Worm (Caenorhabditis elegans) whole organism, L4 larva: ENCODE measurements around the gene C08B6.18.

Experiments
- F49E8.2 ChIP-seq: sonication (generic microtip); optimal IDR thresholded peaks from 2 replicates; lab custom pipeline; 2016; ENCODE audit warnings: missing compliant biosample characterization, mild to moderate bottlenecking, missing genetic modification characterization, borderline replicate concordance
- R02D3.7 ChIP-seq: fragments of 150-350 bp; sonication (generic microtip); optimal IDR thresholded peaks from 3 replicates; lab custom pipeline; 2014; ENCODE audit warnings: missing biosample characterization, missing genetic modification characterization
- T20F7.1 ChIP-seq: fragments of 200-800 bp; sonication (Bioruptor generic); optimal IDR thresholded peaks from 2 replicates; lab custom pipeline; 2018; ENCODE audit warnings: mild to moderate bottlenecking, missing genetic modification characterization, missing compliant biosample characterization
- Y48G9A.11 ChIP-seq: fragments of 200-800 bp; sonication (Bioruptor generic); IDR thresholded peaks from 2 replicates; pipeline ENCODE4 v1.3.6; 2022; ENCODE audit warnings: missing genetic modification reagents, missing genetic modification characterization, missing compliant biosample characterization
- Y75B8A.6 ChIP-seq: fragments of 200-800 bp; sonication (Bioruptor generic); IDR thresholded peaks from 2 replicates; pipeline ENCODE4 v1.3.6; 2022; ENCODE audit warnings: missing genetic modification reagents, missing genetic modification characterization, missing compliant biosample characterization
- ZK546.5 ChIP-seq, 2 experiments: sonication (generic microtip); optimal IDR thresholded peaks; 2 replicates each; lab custom pipeline; 2017; ENCODE audit warnings: missing biosample characterization in 2 of 2, missing genetic modification characterization in 2 of 2
- aha-1 ChIP-seq: fragments of 150-350 bp; peaks from one replicate; lab custom pipeline; 2014; ENCODE audit warnings: missing biosample characterization, missing genetic modification characterization
- ama-1 ChIP-seq: fragments of 150-350 bp; optimal IDR thresholded peaks from 2 replicates; lab custom pipeline; 2014; ENCODE audit warnings: inconsistent platforms, mixed read lengths
- ceh-20 ChIP-seq: fragments of 200-800 bp; sonication (Bioruptor generic); IDR thresholded peaks from 2 replicates; pipeline ENCODE4 v1.3.6; 2022; ENCODE audit warnings: missing genetic modification reagents, missing genetic modification characterization, missing compliant biosample characterization
- ceh-28 ChIP-seq: fragments of 150-350 bp; optimal IDR thresholded peaks from 2 replicates; lab custom pipeline; 2014; ENCODE audit warnings: missing biosample characterization, missing genetic modification reagents, missing genetic modification characterization
- ceh-44 ChIP-seq: fragments of 200-800 bp; sonication (Bioruptor generic); IDR thresholded peaks from 2 replicates; pipeline ENCODE4 v1.3.6; 2022; ENCODE audit warnings: missing genetic modification reagents, missing genetic modification characterization, missing compliant biosample characterization
- ceh-82 ChIP-seq: sonication (generic microtip); optimal IDR thresholded peaks from 2 replicates; lab custom pipeline; 2017; ENCODE audit warnings: missing biosample characterization, missing genetic modification characterization
- daf-12 ChIP-seq: fragments of 150-350 bp; optimal IDR thresholded peaks from 2 replicates; lab custom pipeline; 2014; ENCODE audit warnings: missing biosample characterization, missing genetic modification reagents, missing genetic modification characterization
- daf-16 ChIP-seq, 3 experiments: sonication (generic microtip); optimal IDR thresholded peaks; 2 replicates each; lab custom pipeline; 2016 to 2017; ENCODE audit warnings: missing genetic modification characterization in 3 of 3, missing genetic modification reagents in 3 of 3, mild to moderate bottlenecking in 2 of 3, missing compliant biosample characterization in 2 of 3, missing biosample characterization in 1 of 3, moderate library complexity in 1 of 3
- daf-19 ChIP-seq: fragments of 200-800 bp; sonication (Bioruptor generic); conservative IDR thresholded peaks from 2 replicates; pipeline ENCODE4 v1.3.6; 2022; ENCODE audit warnings: missing genetic modification characterization, missing compliant biosample characterization
- dve-1 ChIP-seq: sonication (generic microtip); optimal IDR thresholded peaks from 2 replicates; lab custom pipeline; 2017; ENCODE audit warnings: antibody characterized with exemption, mild to moderate bottlenecking, missing genetic modification characterization, missing compliant biosample characterization; ENCODE audit not compliant: insufficient read depth
- egl-27 ChIP-seq: sonication (generic microtip); optimal IDR thresholded peaks from 3 replicates; lab custom pipeline; 2017; ENCODE audit warnings: missing biosample characterization, missing genetic modification reagents, missing genetic modification characterization
- egl-43 ChIP-seq: fragments of 200-800 bp; sonication (Bioruptor generic); IDR thresholded peaks from 2 replicates; pipeline ENCODE4 v1.3.6; 2022; ENCODE audit warnings: missing genetic modification reagents, missing genetic modification characterization, missing compliant biosample characterization
- fkh-10 ChIP-seq: fragments of 150-350 bp; optimal IDR thresholded peaks from 2 replicates; lab custom pipeline; 2014; ENCODE audit warnings: missing biosample characterization, missing genetic modification reagents, missing genetic modification characterization
- gei-8 ChIP-seq: fragments of 200-800 bp; sonication (Bioruptor generic); optimal IDR thresholded peaks from 2 replicates; lab custom pipeline; 2018; ENCODE audit warnings: mild to moderate bottlenecking, missing genetic modification characterization, missing compliant biosample characterization
- hmg-1.1 ChIP-seq: fragments of 200-800 bp; sonication (Bioruptor generic); IDR thresholded peaks from 2 replicates; pipeline ENCODE4 v1.3.6; 2022; ENCODE audit warnings: missing genetic modification reagents, missing genetic modification characterization, missing compliant biosample characterization
- lin-13 ChIP-seq: fragments of 150-350 bp; optimal IDR thresholded peaks from 2 replicates; lab custom pipeline; 2014; ENCODE audit warnings: missing biosample characterization, missing genetic modification reagents, missing genetic modification characterization
- lin-38 ChIP-seq: fragments of 200-800 bp; sonication (Bioruptor generic); IDR thresholded peaks from 2 replicates; pipeline ENCODE4 v1.3.6; 2022; ENCODE audit warnings: missing genetic modification reagents, missing genetic modification characterization, missing compliant biosample characterization
- lin-39 ChIP-seq: fragments of 150-350 bp; optimal IDR thresholded peaks from 2 replicates; lab custom pipeline; 2014; ENCODE audit warnings: missing biosample characterization, missing genetic modification reagents, missing genetic modification characterization
- mdl-1 ChIP-seq, 2 experiments: fragments of 150-350 bp in 1 of 2; sonication (generic microtip) in 1 of 2; optimal IDR thresholded peaks; 2 replicates each; lab custom pipeline; 2014 to 2017; ENCODE audit warnings: missing biosample characterization in 2 of 2, missing genetic modification characterization in 2 of 2
- mxl-3 ChIP-seq: fragments of 200-800 bp; sonication (Bioruptor generic); optimal IDR thresholded peaks from 2 replicates; lab custom pipeline; 2018; ENCODE audit warnings: mild to moderate bottlenecking, missing genetic modification characterization, missing compliant biosample characterization
- nhr-102 ChIP-seq: sonication (generic microtip); optimal IDR thresholded peaks from 2 replicates; lab custom pipeline; 2016; ENCODE audit warnings: mild to moderate bottlenecking, missing genetic modification characterization, moderate library complexity, missing compliant biosample characterization
- nhr-237 ChIP-seq: sonication (generic microtip); optimal IDR thresholded peaks from 2 replicates; lab custom pipeline; 2017; ENCODE audit warnings: missing biosample characterization, missing genetic modification characterization
- nhr-25 ChIP-seq: sonication (generic microtip); optimal IDR thresholded peaks from 2 replicates; lab custom pipeline; 2017; ENCODE audit warnings: missing genetic modification characterization, mild to moderate bottlenecking, missing compliant biosample characterization, antibody characterized with exemption, moderate library complexity, borderline replicate concordance; ENCODE audit not compliant: insufficient read depth
- nhr-28 ChIP-seq: fragments of 150-350 bp; optimal IDR thresholded peaks from 2 replicates; lab custom pipeline; 2014; ENCODE audit warnings: missing biosample characterization, missing genetic modification characterization
- nhr-41 ChIP-seq: fragments of 200-800 bp; sonication (Bioruptor generic); IDR thresholded peaks from 2 replicates; pipeline ENCODE4 v1.3.6; 2022; ENCODE audit warnings: missing genetic modification reagents, missing genetic modification characterization, missing compliant biosample characterization
- nhr-42 ChIP-seq: fragments of 200-800 bp; sonication (Bioruptor generic); IDR thresholded peaks from 2 replicates; pipeline ENCODE4 v1.3.6; 2022; ENCODE audit warnings: missing genetic modification characterization, missing compliant biosample characterization
- nhr-48 ChIP-seq: sonication (generic microtip); optimal IDR thresholded peaks from 2 replicates; lab custom pipeline; 2016; ENCODE audit warnings: mild to moderate bottlenecking, missing genetic modification characterization, missing compliant biosample characterization
- pha-4 ChIP-seq, 2 experiments: fragments of 150-350 bp in 1 of 2; fragments of 200-800 bp in 1 of 2; sonication (Bioruptor generic) in 1 of 2; IDR thresholded peaks in 1 of 2; optimal IDR thresholded peaks in 1 of 2; 2 replicates each; pipeline versions ENCODE4 v1.3.6 to Lab custom; 2014 to 2022; ENCODE audit warnings: missing genetic modification characterization in 2 of 2, missing genetic modification reagents in 2 of 2, missing biosample characterization in 1 of 2, missing compliant biosample characterization in 1 of 2
- pqm-1 ChIP-seq: sonication (generic microtip); optimal IDR thresholded peaks from 2 replicates; lab custom pipeline; 2017; ENCODE audit warnings: missing biosample characterization, missing genetic modification characterization
- sdz-12 ChIP-seq: fragments of 200-800 bp; sonication (Bioruptor generic); optimal IDR thresholded peaks from 2 replicates; lab custom pipeline; 2018; ENCODE audit warnings: mild to moderate bottlenecking, missing genetic modification characterization, missing compliant biosample characterization
- snpc-1.2 ChIP-seq: fragments of 200-800 bp; sonication (Bioruptor generic); IDR thresholded peaks from 2 replicates; pipeline ENCODE4 v1.3.6; 2022; ENCODE audit warnings: missing genetic modification reagents, missing genetic modification characterization, missing compliant biosample characterization
- spr-3 ChIP-seq: fragments of 200-800 bp; sonication (Bioruptor generic); optimal IDR thresholded peaks from 2 replicates; lab custom pipeline; 2018; ENCODE audit warnings: mild to moderate bottlenecking, missing genetic modification characterization, missing compliant biosample characterization
- tra-1 ChIP-seq: fragments of 200-800 bp; sonication (Bioruptor generic); IDR thresholded peaks from 2 replicates; pipeline ENCODE4 v1.3.6; 2022; ENCODE audit warnings: missing genetic modification reagents, missing genetic modification characterization, missing compliant biosample characterization
- unc-62 ChIP-seq, 3 experiments: fragments of 150-350 bp in 1 of 3; sonication (generic microtip); optimal IDR thresholded peaks in 2 of 3; peaks in 1 of 3; 1 replicate in 1 of 3; 2 replicates in 2 of 3; lab custom pipeline; 2014 to 2017; ENCODE audit warnings: missing biosample characterization in 3 of 3, missing genetic modification characterization in 3 of 3, missing genetic modification reagents in 3 of 3, missing genotype in 1 of 3
- zfp-3 ChIP-seq: fragments of 200-800 bp; sonication (Bioruptor generic); conservative IDR thresholded peaks from 2 replicates; pipeline ENCODE4 v1.3.6; 2022; ENCODE audit warnings: missing genetic modification reagents, missing genetic modification characterization, missing compliant biosample characterization
- ztf-7 ChIP-seq: fragments of 150-350 bp; optimal IDR thresholded peaks from 2 replicates; lab custom pipeline; 2014; ENCODE audit warnings: missing biosample characterization, missing genetic modification characterization

Gene C08B6.18

ce11 chrV:10117465-10117864 lies 16.5 kb downstream of the C08B6.18 start, which contains the start of gene C08B6.5:
TSS of gene C08B6.5 (plus strand) at chrV:10117765.
- TF ChIP-seq egl-43 (GFP tag; lab: Robert Waterston, UW) (no peak), nhr-41 (GFP tag; lab: Robert Waterston, UW) (no peak), egl-27 (tag; lab: Kevin White, UChicago) (no peak), aha-1 (tag; lab: Kevin White, UChicago) (no peak)

- TF ChIP-seq dve-1, result no peak
- no peak for TF ChIP-seq aha-1 (tag; lab: Kevin White, UChicago)
- no peak for TF ChIP-seq Y48G9A.11 (GFP tag; lab: Robert Waterston, UW)
- no peak for TF ChIP-seq ceh-44 (GFP tag; lab: Robert Waterston, UW)
- TF ChIP-seq daf-12 (tag; lab: Kevin White, UChicago), result no peak
- no peak for TF ChIP-seq ceh-28
- no peak for TF ChIP-seq zfp-3 (GFP tag; lab: Robert Waterston, UW)
- no peak for TF ChIP-seq spr-3 (GFP tag; lab: Kevin White, UChicago)
- TF ChIP-seq lin-38 (GFP tag; lab: Robert Waterston, UW), result no peak
Measured at ce11 chrV:10114329-10114728, 19.6 kb downstream of the C08B6.18 start, which contains the start of gene cht-5. TSS of gene cht-5 (plus strand) at chrV:10114629.

ce11 chrV:10112187-10112586 lies 21.7 kb downstream of the C08B6.18 start, which contains the start of gene C08B6.3:
TSS of gene C08B6.3 (minus strand) at chrV:10112287.
- TF ChIP-seq ceh-20 (GFP tag; lab: Robert Waterston, UW) (no peak), unc-62 (GFP tag; optimal IDR thresholded peaks at IDR 0.05 in 1 of 2; lab: Kevin White, UChicago) (peak in 1 of 2 experiments; percentile 18), unc-62 (tag; optimal IDR thresholded peaks at IDR 0.05; lab: Kevin White, UChicago) (no peak), egl-43 (GFP tag; lab: Robert Waterston, UW) (no peak), daf-16 (GFP tag; optimal IDR thresholded peaks at IDR 0.05; lab: Kevin White, UChicago) (no peak), daf-16 (tag; optimal IDR thresholded peaks at IDR 0.05; lab: Kevin White, UChicago) (peak; percentile 8), tra-1 (no peak), Y75B8A.6 (GFP tag; lab: Robert Waterston, UW) (no peak), lin-39 (no peak), fkh-10 (no peak)

ce11 chrV:10111129-10111528 lies 22.8 kb downstream of the C08B6.18 start:
- no peak for TF ChIP-seq lin-38 (GFP tag; lab: Robert Waterston, UW)
- no peak for TF ChIP-seq nhr-42
- TF ChIP-seq nhr-28 (tag; lab: Kevin White, UChicago), result peak; percentile 17
- TF ChIP-seq T20F7.1, result no peak
- no peak for TF ChIP-seq daf-16 (GFP tag; optimal IDR thresholded peaks at IDR 0.05; lab: Kevin White, UChicago)
- peak; percentile 53 for TF ChIP-seq daf-16 (tag; optimal IDR thresholded peaks at IDR 0.05; lab: Kevin White, UChicago)
- TF ChIP-seq mxl-3 (GFP tag; lab: Kevin White, UChicago), result no peak
- TF ChIP-seq pha-4 (GFP tag; IDR thresholded peaks at IDR 0.05; lab: Robert Waterston, UW), result no peak
- TF ChIP-seq pha-4 (tag; optimal IDR thresholded peaks at IDR 0.05; lab: Kevin White, UChicago), result no peak
- no peak for TF ChIP-seq lin-13
- no peak for TF ChIP-seq Y75B8A.6 (GFP tag; lab: Robert Waterston, UW)
- TF ChIP-seq gei-8 (GFP tag; lab: Kevin White, UChicago), result no peak
- TF ChIP-seq pqm-1 (tag; lab: Kevin White, UChicago), result peak; percentile 44
- no peak for TF ChIP-seq aha-1 (tag; lab: Kevin White, UChicago)

- no peak for TF ChIP-seq ztf-7 (tag; lab: Kevin White, UChicago)
- TF ChIP-seq hmg-1.1 (GFP tag; lab: Robert Waterston, UW), result no peak
- TF ChIP-seq mdl-1 (tag; optimal IDR thresholded peaks at IDR 0.05; lab: Kevin White, UChicago), result no peak
- TF ChIP-seq aha-1 (tag; lab: Kevin White, UChicago), result no peak
- no peak for TF ChIP-seq R02D3.7 (tag; lab: Kevin White, UChicago)
- no peak for TF ChIP-seq nhr-102 (tag; lab: Kevin White, UChicago)
- no peak for TF ChIP-seq snpc-1.2 (GFP tag; lab: Robert Waterston, UW)
- TF ChIP-seq nhr-48 (tag; lab: Kevin White, UChicago), result no peak
- no peak for TF ChIP-seq ama-1 (lab: Kevin White, UChicago)
- no peak for TF ChIP-seq nhr-41 (GFP tag; lab: Robert Waterston, UW)
- TF ChIP-seq ZK546.5 (tag; optimal IDR thresholded peaks at IDR 0.05; lab: Kevin White, UChicago), result no peak
- no peak for TF ChIP-seq nhr-237 (tag; lab: Kevin White, UChicago)
- TF ChIP-seq ceh-82 (tag; lab: Kevin White, UChicago), result no peak
- no peak for TF ChIP-seq nhr-25
- no peak for TF ChIP-seq pqm-1 (tag; lab: Kevin White, UChicago)
- TF ChIP-seq sdz-12 (GFP tag; lab: Kevin White, UChicago), result no peak
- TF ChIP-seq daf-19 (GFP tag; lab: Robert Waterston, UW), result no peak
- no peak for TF ChIP-seq Y48G9A.11 (GFP tag; lab: Robert Waterston, UW)
- no peak for TF ChIP-seq nhr-28 (tag; lab: Kevin White, UChicago)
- TF ChIP-seq F49E8.2, result no peak
Measured at ce11 chrV:10107309-10107708, 26.6 kb downstream of the C08B6.18 start, which contains the start of gene C08B6.11. TSS of gene C08B6.11 (plus strand) at chrV:10107609.
